Worm (Caenorhabditis elegans) whole organism, young adult: Measurements from ENCODE around the gene elo-5.
A peak's percentile ranks its signal among the peaks of the same experiment; 100 is the strongest.

Experiments used
- B0019.2 ChIP-seq: fragments of 200-800 bp; sonication (Bioruptor generic); conservative IDR thresholded peaks from 2 replicates; pipeline ENCODE4 v1.3.6; 2022; ENCODE audit warnings: missing genetic modification reagents, missing genetic modification characterization, missing compliant biosample characterization
- C06A6.2 ChIP-seq: fragments of 200-800 bp; sonication (Bioruptor generic); conservative IDR thresholded peaks from 2 replicates; pipeline ENCODE4 v1.3.6; 2022; ENCODE audit warnings: missing genetic modification characterization, missing compliant biosample characterization
- F23B12.7 ChIP-seq: sonication (generic microtip); optimal IDR thresholded peaks from 2 replicates; lab custom pipeline; 2017; ENCODE audit warnings: missing genetic modification characterization, mild to moderate bottlenecking, missing compliant biosample characterization, antibody characterized with exemption, moderate library complexity; ENCODE audit not compliant: insufficient read depth
- F37B4.10 ChIP-seq: fragments of 200-800 bp; sonication (Bioruptor generic); IDR thresholded peaks from 2 replicates; pipeline ENCODE4 v1.3.6; 2022; ENCODE audit warnings: missing genetic modification characterization, missing compliant biosample characterization
- F57A8.1 ChIP-seq: fragments of 200-800 bp; sonication (Bioruptor generic); optimal IDR thresholded peaks from 2 replicates; lab custom pipeline; 2018; ENCODE audit warnings: mild to moderate bottlenecking, missing genetic modification characterization, moderate library complexity, missing compliant biosample characterization
- F57C9.4 ChIP-seq: sonication (generic microtip); optimal IDR thresholded peaks from 2 replicates; lab custom pipeline; 2017; ENCODE audit warnings: mild to moderate bottlenecking, missing genetic modification characterization, missing compliant biosample characterization
- K11D2.4 ChIP-seq: fragments of 200-800 bp; sonication (Bioruptor generic); IDR thresholded peaks from 2 replicates; pipeline ENCODE4 v1.3.6; 2022; ENCODE audit warnings: missing genetic modification reagents, missing genetic modification characterization, missing compliant biosample characterization
- T26A5.8 ChIP-seq: sonication (generic microtip); optimal IDR thresholded peaks from 2 replicates; lab custom pipeline; 2016; ENCODE audit warnings: missing genetic modification characterization, missing compliant biosample characterization
- Y53F4B.3 ChIP-seq: fragments of 200-800 bp; sonication (Bioruptor generic); IDR thresholded peaks from 2 replicates; pipeline ENCODE4 v1.3.6; 2022; ENCODE audit warnings: missing genetic modification reagents, missing genetic modification characterization, missing compliant biosample characterization
- Y53G8AR.9 ChIP-seq: fragments of 200-800 bp; sonication (Bioruptor generic); conservative IDR thresholded peaks from 2 replicates; pipeline ENCODE4 v1.3.6; 2022; ENCODE audit warnings: missing genetic modification reagents, missing genetic modification characterization, missing compliant biosample characterization
- Y56A3A.18 ChIP-seq: fragments of 200-800 bp; sonication (Bioruptor generic); IDR thresholded peaks from 2 replicates; pipeline ENCODE4 v1.3.6; 2022; ENCODE audit warnings: missing genetic modification reagents, missing genetic modification characterization, missing compliant biosample characterization
- Y95B8A.8 ChIP-seq: fragments of 200-800 bp; sonication (Bioruptor generic); IDR thresholded peaks from 2 replicates; pipeline ENCODE4 v1.3.6; 2022; ENCODE audit warnings: missing genetic modification reagents, missing genetic modification characterization, missing compliant biosample characterization
- ama-1 ChIP-seq, 3 experiments: fragments of 150-350 bp in 1 of 3; sonication (generic microtip) in 2 of 3; optimal IDR thresholded peaks; 2 replicates each; lab custom pipeline; 2014 to 2018; ENCODE audit warnings: missing biosample characterization in 2 of 3, missing genetic modification characterization in 2 of 3, missing genetic modification reagents in 2 of 3
- aptf-3 ChIP-seq: fragments of 200-800 bp; sonication (Bioruptor generic); IDR thresholded peaks from 2 replicates; pipeline ENCODE4 v1.3.6; 2022; ENCODE audit warnings: missing genetic modification characterization, missing compliant biosample characterization
- attf-6 ChIP-seq: fragments of 200-800 bp; sonication (Bioruptor generic); IDR thresholded peaks from 2 replicates; pipeline ENCODE4 v1.3.6; 2022; ENCODE audit warnings: missing genetic modification reagents, missing genetic modification characterization, missing compliant biosample characterization
- ccch-3 ChIP-seq: fragments of 200-800 bp; sonication (Bioruptor generic); optimal IDR thresholded peaks from 2 replicates; lab custom pipeline; 2018; ENCODE audit warnings: mild to moderate bottlenecking, missing genetic modification characterization, missing compliant biosample characterization
- ceh-79 ChIP-seq: sonication (generic microtip); optimal IDR thresholded peaks from 2 replicates; lab custom pipeline; 2017; ENCODE audit warnings: mild to moderate bottlenecking, missing genetic modification characterization, missing compliant biosample characterization
- ceh-91 ChIP-seq: fragments of 200-800 bp; sonication (Bioruptor generic); IDR thresholded peaks from 2 replicates; pipeline ENCODE4 v1.3.6; 2022; ENCODE audit warnings: missing genetic modification reagents, missing genetic modification characterization, missing compliant biosample characterization
- chd-7 ChIP-seq: sonication (generic microtip); optimal IDR thresholded peaks from 2 replicates; lab custom pipeline; 2016; ENCODE audit warnings: mild to moderate bottlenecking, missing genetic modification characterization, moderate library complexity, missing compliant biosample characterization
- dox-1 ChIP-seq: fragments of 200-800 bp; sonication (Bioruptor generic); IDR thresholded peaks from 2 replicates; pipeline ENCODE4 v1.3.6; 2022; ENCODE audit warnings: missing genetic modification reagents, missing genetic modification characterization, missing compliant biosample characterization
- efl-1 ChIP-seq: fragments of 150-350 bp; optimal IDR thresholded peaks from 2 replicates; lab custom pipeline; 2014; ENCODE audit warnings: missing biosample characterization, missing genetic modification reagents, missing genetic modification characterization
- egl-18 ChIP-seq: fragments of 200-800 bp; sonication (Bioruptor generic); IDR thresholded peaks from 2 replicates; pipeline ENCODE4 v1.3.6; 2022; ENCODE audit warnings: missing genetic modification reagents, missing genetic modification characterization, missing compliant biosample characterization
- egl-44 ChIP-seq: fragments of 200-800 bp; sonication (Bioruptor generic); IDR thresholded peaks from 2 replicates; pipeline ENCODE4 v1.3.6; 2022; ENCODE audit warnings: missing genetic modification reagents, missing genetic modification characterization, missing compliant biosample characterization
- egrh-3 ChIP-seq: fragments of 200-800 bp; sonication (Bioruptor generic); IDR thresholded peaks from 2 replicates; pipeline ENCODE4 v1.3.6; 2022; ENCODE audit warnings: missing genetic modification reagents, missing genetic modification characterization, missing compliant biosample characterization
- hlh-12 ChIP-seq: sonication (generic microtip); optimal IDR thresholded peaks from 2 replicates; lab custom pipeline; 2016; ENCODE audit warnings: missing genetic modification characterization, missing compliant biosample characterization
- hmg-1.2 ChIP-seq: fragments of 200-800 bp; sonication (Bioruptor generic); IDR thresholded peaks from 2 replicates; pipeline ENCODE4 v1.3.6; 2022; ENCODE audit warnings: missing genetic modification reagents, missing genetic modification characterization, missing compliant biosample characterization
- hmg-20 ChIP-seq: fragments of 200-800 bp; sonication (Bioruptor generic); IDR thresholded peaks from 2 replicates; pipeline ENCODE4 v1.3.6; 2022; ENCODE audit warnings: missing genetic modification reagents, missing genetic modification characterization, missing compliant biosample characterization
- lin-54 ChIP-seq: fragments of 200-800 bp; sonication (Bioruptor generic); optimal IDR thresholded peaks from 2 replicates; lab custom pipeline; 2018; ENCODE audit warnings: mild to moderate bottlenecking, missing genetic modification characterization, missing compliant biosample characterization
- lsl-1 ChIP-seq: fragments of 200-800 bp; sonication (Bioruptor generic); optimal IDR thresholded peaks from 2 replicates; lab custom pipeline; 2018; ENCODE audit warnings: mild to moderate bottlenecking, missing genetic modification characterization, moderate library complexity, missing compliant biosample characterization
- madf-3 ChIP-seq: fragments of 200-800 bp; sonication (Bioruptor generic); IDR thresholded peaks from 2 replicates; pipeline ENCODE4 v1.3.6; 2022; ENCODE audit warnings: missing genetic modification reagents, missing genetic modification characterization, missing compliant biosample characterization
- mcd-1 ChIP-seq: fragments of 200-800 bp; sonication (Bioruptor generic); IDR thresholded peaks from 2 replicates; pipeline ENCODE4 v1.3.6; 2022; ENCODE audit warnings: missing genetic modification reagents, missing genetic modification characterization, missing compliant biosample characterization
- mes-4 ChIP-seq: sonication (generic microtip); optimal IDR thresholded peaks from 2 replicates; lab custom pipeline; 2016; ENCODE audit warnings: missing genotype, missing genetic modification characterization, missing compliant biosample characterization
- mxl-1 ChIP-seq: sonication (generic microtip); optimal IDR thresholded peaks from 2 replicates; lab custom pipeline; 2016; ENCODE audit warnings: missing genetic modification characterization, missing compliant biosample characterization
- nfya-2 ChIP-seq: fragments of 200-800 bp; sonication (Bioruptor generic); IDR thresholded peaks from 2 replicates; pipeline ENCODE4 v1.3.6; 2022; ENCODE audit warnings: missing genetic modification reagents, missing genetic modification characterization, missing compliant biosample characterization
- nhr-120 ChIP-seq: fragments of 200-800 bp; sonication (Bioruptor generic); IDR thresholded peaks from 2 replicates; pipeline ENCODE4 v1.3.6; 2022; ENCODE audit warnings: missing genetic modification characterization, missing compliant biosample characterization
- pha-4 ChIP-seq: fragments of 150-350 bp; sonication (generic microtip); optimal IDR thresholded peaks from 2 replicates; lab custom pipeline; 2014; ENCODE audit warnings: missing biosample characterization, missing genetic modification reagents, missing genetic modification characterization
- rcor-1 ChIP-seq: fragments of 200-800 bp; sonication (Bioruptor generic); IDR thresholded peaks from 2 replicates; pipeline ENCODE4 v1.3.6; 2022; ENCODE audit warnings: missing genetic modification reagents, missing genetic modification characterization, missing compliant biosample characterization
- repo-1 ChIP-seq: sonication (generic microtip); optimal IDR thresholded peaks from 2 replicates; lab custom pipeline; 2017; ENCODE audit warnings: mild to moderate bottlenecking, missing genetic modification characterization, missing compliant biosample characterization
- rpc-1 ChIP-seq, 2 experiments: fragments of 150-350 bp in 1 of 2; sonication (generic microtip) in 1 of 2; optimal IDR thresholded peaks; 2 replicates each; lab custom pipeline; 2014 to 2018; ENCODE audit warnings: missing biosample characterization in 1 of 2, missing genetic modification characterization in 1 of 2, missing genetic modification reagents in 1 of 2, missing genotype in 1 of 2
- sdz-38 ChIP-seq: sonication (generic microtip); optimal IDR thresholded peaks from 2 replicates; lab custom pipeline; 2016; ENCODE audit warnings: missing genotype, missing genetic modification characterization, missing compliant biosample characterization
- snpc-1.3 ChIP-seq: sonication (generic microtip); optimal IDR thresholded peaks from 2 replicates; lab custom pipeline; 2017; ENCODE audit warnings: missing genetic modification characterization, mild to moderate bottlenecking, missing compliant biosample characterization, antibody characterized with exemption, moderate library complexity, missing genotype, missing genetic modification reagents; ENCODE audit not compliant: insufficient read depth
- snpc-4 ChIP-seq, 5 experiments: fragments of 150-350 bp in 1 of 5; sonication (generic microtip) in 4 of 5; optimal IDR thresholded peaks; 2 replicates each; lab custom pipeline; 2014 to 2018; ENCODE audit warnings: missing genetic modification characterization in 5 of 5, missing biosample characterization in 3 of 5, antibody characterized with exemption in 2 of 5, mild to moderate bottlenecking in 2 of 5, missing compliant biosample characterization in 2 of 5, missing genotype in 2 of 5, moderate library complexity in 2 of 5, missing genetic modification reagents in 1 of 5
- tbp1 ChIP-seq: fragments of 200-800 bp; sonication (Bioruptor generic); optimal IDR thresholded peaks from 2 replicates; lab custom pipeline; 2018; ENCODE audit warnings: mild to moderate bottlenecking, missing genetic modification characterization, missing compliant biosample characterization
- tlf-1 ChIP-seq: fragments of 200-800 bp; sonication (Bioruptor generic); optimal IDR thresholded peaks from 2 replicates; lab custom pipeline; 2018; ENCODE audit warnings: mild to moderate bottlenecking, missing genetic modification characterization, missing compliant biosample characterization
- zim-3 ChIP-seq: sonication (generic microtip); optimal IDR thresholded peaks from 2 replicates; lab custom pipeline; 2017; ENCODE audit warnings: mild to moderate bottlenecking, missing genetic modification characterization, moderate library complexity, missing compliant biosample characterization
- ztf-18 ChIP-seq: sonication (generic microtip); optimal IDR thresholded peaks from 2 replicates; lab custom pipeline; 2016; ENCODE audit warnings: missing genotype, mild to moderate bottlenecking, missing genetic modification characterization, missing compliant biosample characterization
- ztf-28 ChIP-seq: fragments of 200-800 bp; sonication (Bioruptor generic); IDR thresholded peaks from 2 replicates; pipeline ENCODE4 v1.3.6; 2022; ENCODE audit warnings: missing genetic modification reagents, missing genetic modification characterization, missing compliant biosample characterization
- ztf-6 ChIP-seq: fragments of 200-800 bp; sonication (Bioruptor generic); IDR thresholded peaks from 2 replicates; pipeline ENCODE4 v1.3.6; 2022; ENCODE audit warnings: missing genetic modification reagents, missing genetic modification characterization, missing compliant biosample characterization

Gene elo-5

DNA sequence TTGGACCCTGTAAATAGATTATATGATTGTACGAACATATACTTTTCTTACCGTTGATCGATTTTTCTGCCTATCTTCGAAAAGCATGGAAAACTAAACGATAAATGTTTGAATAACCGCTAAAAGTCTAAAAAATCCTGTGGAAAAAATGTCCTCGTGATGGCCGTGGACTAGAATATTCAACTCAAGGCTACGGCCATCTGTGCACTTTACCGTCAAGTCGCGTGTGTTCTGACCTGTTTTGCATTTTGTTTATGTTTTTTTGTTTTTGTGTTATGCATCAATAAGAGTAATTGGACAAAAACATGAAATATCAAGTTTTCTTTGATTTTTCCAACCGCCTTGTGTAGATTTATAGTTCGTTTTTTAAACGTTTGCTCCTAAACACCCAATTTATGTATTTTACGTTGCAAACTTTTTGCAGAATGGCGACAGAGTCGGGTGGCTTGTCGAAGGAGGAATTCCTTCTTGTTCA lies 12.7 kb downstream of the elo-5 start, which contains the start of the genes hda-6 and F41H10.4 (continued):
- TF ChIP-seq T26A5.8 (tag; lab: Kevin White, UChicago), result no peak
- TF ChIP-seq repo-1 (tag; lab: Kevin White, UChicago), result no peak
- TF ChIP-seq ceh-79 (tag; lab: Kevin White, UChicago), result no peak
- no peak for TF ChIP-seq mxl-1 (tag; lab: Kevin White, UChicago)
- no peak for TF ChIP-seq Y56A3A.18 (GFP tag; lab: Robert Waterston, UW)
- peak; percentile 39 for TF ChIP-seq ztf-18
- TF ChIP-seq ceh-91 (GFP tag; lab: Robert Waterston, UW), result 0 out of 2 replicates have a peak, but pooled peaks have one; percentile 8
- no peak for TF ChIP-seq F57A8.1 (GFP tag; lab: Kevin White, UChicago)
- no peak for TF ChIP-seq rpc-1 (optimal IDR thresholded peaks at IDR 0.05; lab: Kevin White, UChicago)
- no peak for TF ChIP-seq rpc-1 (tag; optimal IDR thresholded peaks at IDR 0.05; lab: Kevin White, UChicago)
- TF ChIP-seq egrh-3 (GFP tag; lab: Robert Waterston, UW), result no peak
- peak; percentile 54 for TF ChIP-seq lsl-1 (GFP tag; lab: Kevin White, UChicago)
- TF ChIP-seq hmg-20 (GFP tag; lab: Robert Waterston, UW), result no peak
- no peak; the same call in 1 of the 2 replicates for TF ChIP-seq hmg-1.2
- TF ChIP-seq zim-3 (tag; lab: Kevin White, UChicago), result no peak
- no peak for TF ChIP-seq F37B4.10 (GFP tag; lab: Robert Waterston, UW)
- no peak for TF ChIP-seq nfya-2
- no peak for TF ChIP-seq ztf-6
- TF ChIP-seq dox-1 (GFP tag; lab: Robert Waterston, UW), result peak; percentile 84
- peak; percentile 71 for TF ChIP-seq lin-54 (GFP tag; lab: Kevin White, UChicago)
- TF ChIP-seq aptf-3, result no peak
- TF ChIP-seq efl-1 (GFP tag; lab: Kevin White, UChicago), result peak; percentile 34
- no peak for TF ChIP-seq pha-4 (tag; lab: Kevin White, UChicago)
- no peak for TF ChIP-seq ztf-28 (GFP tag; lab: Robert Waterston, UW)
- TF ChIP-seq ccch-3 (GFP tag; lab: Kevin White, UChicago), result no peak
- no peak for TF ChIP-seq C06A6.2 (GFP tag; lab: Robert Waterston, UW)
- no peak for TF ChIP-seq chd-7 (tag; lab: Kevin White, UChicago)
- TF ChIP-seq mes-4 (tag; lab: Kevin White, UChicago), result no peak
- TF ChIP-seq nhr-120 (GFP tag; lab: Robert Waterston, UW), result no peak
- TF ChIP-seq Y53G8AR.9 (GFP tag; lab: Robert Waterston, UW), result no peak
- TF ChIP-seq hlh-12 (tag; lab: Kevin White, UChicago), result no peak
- TF ChIP-seq F23B12.7 (tag; lab: Kevin White, UChicago), result peak; percentile 4
- no peak for TF ChIP-seq snpc-4 (GFP tag; optimal IDR thresholded peaks at IDR 0.05; lab: Kevin White, UChicago)
- peak; percentile 33 to 86 (median 68) for TF ChIP-seq snpc-4 (tag; optimal IDR thresholded peaks at IDR 0.05; lab: Kevin White, UChicago)
- TF ChIP-seq B0019.2 (GFP tag; lab: Robert Waterston, UW), result no peak
- TF ChIP-seq Y95B8A.8 (GFP tag; lab: Robert Waterston, UW), result no peak
- TF ChIP-seq K11D2.4 (GFP tag; lab: Robert Waterston, UW), result 0 out of 2 replicates have a peak, but pooled peaks have one; percentile 13
- TF ChIP-seq mcd-1 (GFP tag; lab: Robert Waterston, UW), result peak; percentile 77
- peak; percentile 15 for TF ChIP-seq tlf-1 (GFP tag; lab: Kevin White, UChicago)
- TF ChIP-seq snpc-1.3, result peak; percentile 47
- TF ChIP-seq Y53F4B.3 (GFP tag; lab: Robert Waterston, UW), result no peak
- no peak for TF ChIP-seq ama-1 (optimal IDR thresholded peaks at IDR 0.05; lab: Kevin White, UChicago)
- no peak for TF ChIP-seq ama-1 (GFP tag; optimal IDR thresholded peaks at IDR 0.05; lab: Kevin White, UChicago)
- TF ChIP-seq F57C9.4 (tag; lab: Kevin White, UChicago), result no peak
- no peak for TF ChIP-seq sdz-38 (tag; lab: Kevin White, UChicago)
- TF ChIP-seq tbp1, result peak; percentile 56
- no peak for TF ChIP-seq egl-44
- TF ChIP-seq rcor-1 (GFP tag; lab: Robert Waterston, UW), result no peak
- no peak for TF ChIP-seq madf-3
- no peak for TF ChIP-seq attf-6
- TF ChIP-seq egl-18 (GFP tag; lab: Robert Waterston, UW), result no peak
